Worm (Caenorhabditis elegans) whole organism, L4 larva: ENCODE measurements around the gene M03B6.4.

Experiments used
- F26F4.8 ChIP-seq: fragments of 200-800 bp; sonication (Bioruptor generic); conservative IDR thresholded peaks from 2 replicates; pipeline ENCODE4 v1.3.6; 2022; ENCODE audit warnings: missing genetic modification characterization, missing compliant biosample characterization
- F37D6.2 ChIP-seq: sonication (generic microtip); optimal IDR thresholded peaks from 2 replicates; lab custom pipeline; 2016; ENCODE audit warnings: mild to moderate bottlenecking, missing genetic modification characterization, missing compliant biosample characterization
- F49E8.2 ChIP-seq: sonication (generic microtip); optimal IDR thresholded peaks from 2 replicates; lab custom pipeline; 2016; ENCODE audit warnings: missing compliant biosample characterization, mild to moderate bottlenecking, missing genetic modification characterization, borderline replicate concordance
- R02D3.7 ChIP-seq: fragments of 150-350 bp; sonication (generic microtip); optimal IDR thresholded peaks from 3 replicates; lab custom pipeline; 2014; ENCODE audit warnings: missing biosample characterization, missing genetic modification characterization
- Y105C5A.15 ChIP-seq: fragments of 200-800 bp; sonication (Bioruptor generic); IDR thresholded peaks from 2 replicates; pipeline ENCODE4 v1.3.6; 2022; ENCODE audit warnings: missing genetic modification characterization, missing compliant biosample characterization
- Y5F2A.4 ChIP-seq: fragments of 200-800 bp; sonication (Bioruptor generic); optimal IDR thresholded peaks from 2 replicates; lab custom pipeline; 2018; ENCODE audit warnings: mild to moderate bottlenecking, missing genetic modification characterization, missing compliant biosample characterization
- ZK546.5 ChIP-seq, 2 experiments: sonication (generic microtip); optimal IDR thresholded peaks; 2 replicates each; lab custom pipeline; 2017; ENCODE audit warnings: missing biosample characterization in 2 of 2, missing genetic modification characterization in 2 of 2
- aha-1 ChIP-seq: fragments of 150-350 bp; peaks from one replicate; lab custom pipeline; 2014; ENCODE audit warnings: missing biosample characterization, missing genetic modification characterization
- attf-4 ChIP-seq: sonication (generic microtip); optimal IDR thresholded peaks from 3 replicates; lab custom pipeline; 2017; ENCODE audit warnings: missing biosample characterization, missing genetic modification characterization
- ceh-28 ChIP-seq: fragments of 150-350 bp; optimal IDR thresholded peaks from 2 replicates; lab custom pipeline; 2014; ENCODE audit warnings: missing biosample characterization, missing genetic modification reagents, missing genetic modification characterization
- ces-1 ChIP-seq: fragments of 150-350 bp; sonication (generic microtip); optimal IDR thresholded peaks from 4 replicates; lab custom pipeline; 2014; ENCODE audit warnings: missing biosample characterization, missing genetic modification reagents, missing genetic modification characterization
- ctbp-1 ChIP-seq: fragments of 200-800 bp; sonication (Bioruptor generic); IDR thresholded peaks from 2 replicates; pipeline ENCODE4 v1.3.6; 2022; ENCODE audit warnings: missing genetic modification reagents, missing genetic modification characterization, missing compliant biosample characterization
- daf-16 ChIP-seq, 3 experiments: sonication (generic microtip); optimal IDR thresholded peaks; 2 replicates each; lab custom pipeline; 2016 to 2017; ENCODE audit warnings: missing genetic modification characterization in 3 of 3, missing genetic modification reagents in 3 of 3, mild to moderate bottlenecking in 2 of 3, missing compliant biosample characterization in 2 of 3, missing biosample characterization in 1 of 3, moderate library complexity in 1 of 3
- dmd-6 ChIP-seq: fragments of 200-800 bp; sonication (Bioruptor generic); IDR thresholded peaks from 2 replicates; pipeline ENCODE4 v1.3.6; 2022; ENCODE audit warnings: missing genetic modification reagents, missing genetic modification characterization, missing compliant biosample characterization
- duxl-1 ChIP-seq: sonication (generic microtip); optimal IDR thresholded peaks from 2 replicates; lab custom pipeline; 2016; ENCODE audit warnings: mild to moderate bottlenecking, missing genetic modification characterization, moderate library complexity, missing compliant biosample characterization; ENCODE audit not compliant: poor library complexity
- egl-43 ChIP-seq: fragments of 200-800 bp; sonication (Bioruptor generic); IDR thresholded peaks from 2 replicates; pipeline ENCODE4 v1.3.6; 2022; ENCODE audit warnings: missing genetic modification reagents, missing genetic modification characterization, missing compliant biosample characterization
- fkh-10 ChIP-seq: fragments of 150-350 bp; optimal IDR thresholded peaks from 2 replicates; lab custom pipeline; 2014; ENCODE audit warnings: missing biosample characterization, missing genetic modification reagents, missing genetic modification characterization
- gei-8 ChIP-seq: fragments of 200-800 bp; sonication (Bioruptor generic); optimal IDR thresholded peaks from 2 replicates; lab custom pipeline; 2018; ENCODE audit warnings: mild to moderate bottlenecking, missing genetic modification characterization, missing compliant biosample characterization
- hlh-11 ChIP-seq: fragments of 200-800 bp; sonication (Bioruptor generic); optimal IDR thresholded peaks from 2 replicates; lab custom pipeline; 2018; ENCODE audit warnings: mild to moderate bottlenecking, missing genetic modification characterization, missing compliant biosample characterization
- hlh-30 ChIP-seq: sonication (generic microtip); optimal IDR thresholded peaks from 2 replicates; lab custom pipeline; 2017; ENCODE audit warnings: antibody characterized with exemption, mild to moderate bottlenecking, missing genetic modification characterization, missing compliant biosample characterization; ENCODE audit not compliant: insufficient read depth
- hmg-1.1 ChIP-seq: fragments of 200-800 bp; sonication (Bioruptor generic); IDR thresholded peaks from 2 replicates; pipeline ENCODE4 v1.3.6; 2022; ENCODE audit warnings: missing genetic modification reagents, missing genetic modification characterization, missing compliant biosample characterization
- jun-1 ChIP-seq: fragments of 150-350 bp; optimal IDR thresholded peaks from 2 replicates; lab custom pipeline; 2014; ENCODE audit warnings: missing biosample characterization, missing genetic modification reagents, missing genetic modification characterization
- lim-7 ChIP-seq: fragments of 200-800 bp; sonication (Bioruptor generic); IDR thresholded peaks from 2 replicates; pipeline ENCODE4 v1.3.6; 2022; ENCODE audit warnings: missing genetic modification characterization, missing compliant biosample characterization
- lin-1 ChIP-seq: fragments of 200-800 bp; sonication (Bioruptor generic); IDR thresholded peaks from 2 replicates; pipeline ENCODE4 v1.3.6; 2022; ENCODE audit warnings: missing genetic modification reagents, missing genetic modification characterization, missing compliant biosample characterization
- lin-29 ChIP-seq: fragments of 200-800 bp; sonication (Bioruptor generic); IDR thresholded peaks from 2 replicates; pipeline ENCODE4 v1.3.6; 2022; ENCODE audit warnings: missing genetic modification reagents, missing genetic modification characterization, missing compliant biosample characterization
- lin-39 ChIP-seq: fragments of 150-350 bp; optimal IDR thresholded peaks from 2 replicates; lab custom pipeline; 2014; ENCODE audit warnings: missing biosample characterization, missing genetic modification reagents, missing genetic modification characterization
- lir-3 ChIP-seq: sonication (generic microtip); optimal IDR thresholded peaks from 2 replicates; lab custom pipeline; 2016; ENCODE audit warnings: mild to moderate bottlenecking, missing genetic modification characterization, missing compliant biosample characterization
- madf-9 ChIP-seq: fragments of 200-800 bp; sonication (Bioruptor generic); conservative IDR thresholded peaks from 2 replicates; pipeline ENCODE4 v1.3.6; 2022; ENCODE audit warnings: missing genetic modification reagents, missing genetic modification characterization, missing compliant biosample characterization
- mep-1 ChIP-seq: fragments of 150-350 bp; sonication (generic microtip); optimal IDR thresholded peaks from 3 replicates; lab custom pipeline; 2014; ENCODE audit warnings: missing biosample characterization, missing genetic modification characterization
- nhr-237 ChIP-seq: sonication (generic microtip); optimal IDR thresholded peaks from 2 replicates; lab custom pipeline; 2017; ENCODE audit warnings: missing biosample characterization, missing genetic modification characterization
- nhr-28 ChIP-seq: fragments of 150-350 bp; optimal IDR thresholded peaks from 2 replicates; lab custom pipeline; 2014; ENCODE audit warnings: missing biosample characterization, missing genetic modification characterization
- nhr-48 ChIP-seq: sonication (generic microtip); optimal IDR thresholded peaks from 2 replicates; lab custom pipeline; 2016; ENCODE audit warnings: mild to moderate bottlenecking, missing genetic modification characterization, missing compliant biosample characterization
- nhr-76 ChIP-seq: fragments of 150-350 bp; optimal IDR thresholded peaks from 2 replicates; lab custom pipeline; 2014; ENCODE audit warnings: missing biosample characterization, missing genetic modification characterization
- pha-4 ChIP-seq, 2 experiments: fragments of 150-350 bp in 1 of 2; fragments of 200-800 bp in 1 of 2; sonication (Bioruptor generic) in 1 of 2; IDR thresholded peaks in 1 of 2; optimal IDR thresholded peaks in 1 of 2; 2 replicates each; pipeline versions ENCODE4 v1.3.6 to Lab custom; 2014 to 2022; ENCODE audit warnings: missing genetic modification characterization in 2 of 2, missing genetic modification reagents in 2 of 2, missing biosample characterization in 1 of 2, missing compliant biosample characterization in 1 of 2
- pqm-1 ChIP-seq: sonication (generic microtip); optimal IDR thresholded peaks from 2 replicates; lab custom pipeline; 2017; ENCODE audit warnings: missing biosample characterization, missing genetic modification characterization
- rbr-2 ChIP-seq: sonication (generic microtip); optimal IDR thresholded peaks from 2 replicates; lab custom pipeline; 2016; ENCODE audit warnings: missing genotype, missing genetic modification characterization, missing compliant biosample characterization
- sdz-12 ChIP-seq: fragments of 200-800 bp; sonication (Bioruptor generic); optimal IDR thresholded peaks from 2 replicates; lab custom pipeline; 2018; ENCODE audit warnings: mild to moderate bottlenecking, missing genetic modification characterization, missing compliant biosample characterization
- tra-1 ChIP-seq: fragments of 200-800 bp; sonication (Bioruptor generic); IDR thresholded peaks from 2 replicates; pipeline ENCODE4 v1.3.6; 2022; ENCODE audit warnings: missing genetic modification reagents, missing genetic modification characterization, missing compliant biosample characterization
- unc-62 ChIP-seq, 3 experiments: fragments of 150-350 bp in 1 of 3; sonication (generic microtip); optimal IDR thresholded peaks in 2 of 3; peaks in 1 of 3; 1 replicate in 1 of 3; 2 replicates in 2 of 3; lab custom pipeline; 2014 to 2017; ENCODE audit warnings: missing biosample characterization in 3 of 3, missing genetic modification characterization in 3 of 3, missing genetic modification reagents in 3 of 3, missing genotype in 1 of 3
- vab-7 ChIP-seq: fragments of 200-800 bp; sonication (Bioruptor generic); IDR thresholded peaks from 2 replicates; pipeline ENCODE4 v1.3.6; 2022; ENCODE audit warnings: missing genetic modification reagents, missing genetic modification characterization, missing compliant biosample characterization
- zag-1 ChIP-seq: fragments of 150-350 bp; optimal IDR thresholded peaks from 2 replicates; lab custom pipeline; 2014; ENCODE audit warnings: missing biosample characterization, missing genetic modification characterization
- zip-11 ChIP-seq: fragments of 200-800 bp; sonication (Bioruptor generic); IDR thresholded peaks from 2 replicates; pipeline ENCODE4 v1.3.6; 2022; ENCODE audit warnings: missing genetic modification characterization, missing compliant biosample characterization
- ztf-11 ChIP-seq: fragments of 150-350 bp; optimal IDR thresholded peaks from 2 replicates; lab custom pipeline; 2014; ENCODE audit warnings: missing biosample characterization, missing genetic modification characterization

Gene M03B6.4

DNA sequence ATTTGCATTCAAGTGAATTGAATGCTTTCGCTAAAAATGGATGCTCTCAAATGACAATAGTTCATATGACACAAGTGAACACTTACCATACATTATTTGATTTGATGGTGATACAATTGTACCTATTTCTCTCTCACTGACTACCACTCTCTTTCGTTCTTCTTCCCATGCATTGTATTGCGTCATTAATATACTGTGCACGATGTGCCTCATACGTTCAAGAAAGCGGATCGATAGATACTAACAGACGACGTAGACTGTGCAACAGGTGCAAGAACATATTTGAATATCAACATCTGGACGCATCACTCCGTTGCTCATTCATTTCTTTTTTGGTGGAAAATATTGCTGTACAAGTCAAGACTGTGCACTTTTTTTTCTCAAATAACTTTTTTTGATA is at the start of gene M03B6.4:
Gene M03B6.4 (plus strand): TSS at position 149 of the 400 bp plus-strand sequence.
- TF ChIP-seq egl-43 (GFP tag; lab: Robert Waterston, UW) = no peak
- TF ChIP-seq nhr-28 (tag; lab: Kevin White, UChicago) = peak; percentile 23
- TF ChIP-seq duxl-1 (tag; lab: Kevin White, UChicago) = no peak
- no peak for TF ChIP-seq F49E8.2 (tag; lab: Kevin White, UChicago)
- TF ChIP-seq attf-4 (tag; lab: Kevin White, UChicago) = no peak
- peak; percentile 27 for TF ChIP-seq pqm-1 (tag; lab: Kevin White, UChicago)
- TF ChIP-seq aha-1 = peak; percentile 30
- TF ChIP-seq hlh-30 = no peak

DNA sequence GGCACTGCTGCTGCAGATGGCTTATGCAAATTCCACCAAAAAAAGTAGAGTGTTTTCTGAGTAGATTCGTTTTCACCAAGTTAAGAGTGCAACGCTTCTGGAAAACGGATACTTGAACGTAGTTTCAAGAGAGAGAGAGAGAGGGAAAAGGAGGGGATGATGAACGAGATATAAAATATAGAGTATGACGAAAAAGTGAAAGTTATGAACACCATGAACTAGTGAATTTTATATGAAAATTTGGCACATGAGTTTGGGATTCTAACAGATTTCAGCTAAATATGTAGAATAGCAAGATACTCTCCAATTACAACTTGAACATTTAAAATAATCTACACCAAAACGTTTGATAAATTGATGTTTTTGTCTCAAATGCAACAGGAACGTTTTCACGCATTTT is 48.9 kb upstream of the M03B6.4 start, which contains the start of gene obr-3:
Gene obr-3 (minus strand): TSS at position 101 of the 400 bp plus-strand sequence.
- no peak for TF ChIP-seq F26F4.8
- no peak for TF ChIP-seq zag-1 (tag; lab: Kevin White, UChicago)
- no peak for TF ChIP-seq nhr-237 (tag; lab: Kevin White, UChicago)
- no peak for TF ChIP-seq F37D6.2
- no peak for TF ChIP-seq mep-1 (tag; lab: Kevin White, UChicago)
- no peak for TF ChIP-seq nhr-48 (tag; lab: Kevin White, UChicago)
- no peak for TF ChIP-seq nhr-28 (tag; lab: Kevin White, UChicago)
- no peak for TF ChIP-seq hlh-11 (tag; lab: Kevin White, UChicago)
- no peak for TF ChIP-seq ces-1 (GFP tag; lab: Kevin White, UChicago)
- no peak for TF ChIP-seq pha-4 (GFP tag; IDR thresholded peaks at IDR 0.05; lab: Robert Waterston, UW)
- TF ChIP-seq pha-4 (tag; optimal IDR thresholded peaks at IDR 0.05; lab: Kevin White, UChicago) = no peak
- no peak for TF ChIP-seq dmd-6 (GFP tag; lab: Robert Waterston, UW)
- TF ChIP-seq R02D3.7 (tag; lab: Kevin White, UChicago) = no peak
- no peak for TF ChIP-seq lin-29 (GFP tag; lab: Robert Waterston, UW)

- TF ChIP-seq dmd-6 (GFP tag; lab: Robert Waterston, UW) (peak; percentile 27), lin-1 (GFP tag; lab: Robert Waterston, UW) (no peak)
Measured at ce11 chrX:13811156-13811555, 47.5 kb upstream of the M03B6.4 start.

DNA sequence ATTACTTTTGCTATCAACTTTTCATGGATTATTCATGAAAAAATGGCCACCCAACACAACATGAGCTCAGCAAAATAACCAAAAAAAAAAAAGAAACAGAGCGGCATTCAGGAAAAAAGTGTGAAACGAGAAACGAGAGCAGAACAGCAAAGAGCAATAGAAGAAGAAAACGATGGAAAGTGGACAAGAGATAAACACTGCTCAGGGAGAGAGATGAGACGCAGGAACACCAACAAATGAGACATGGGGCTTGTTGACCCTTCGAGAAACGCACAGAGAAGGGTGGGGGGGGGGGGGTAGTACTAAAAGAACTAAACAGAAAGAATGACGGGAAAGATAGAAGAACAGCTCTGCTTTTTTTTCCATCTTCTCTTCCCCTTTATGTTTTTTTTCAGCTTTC is 46.7 kb upstream of the M03B6.4 start:
- TF ChIP-seq lin-29 (GFP tag; lab: Robert Waterston, UW) = no peak
- no peak for TF ChIP-seq lir-3
- no peak for TF ChIP-seq Y105C5A.15
- TF ChIP-seq Y5F2A.4 (GFP tag; lab: Kevin White, UChicago) = no peak
- TF ChIP-seq nhr-28 (tag; lab: Kevin White, UChicago) = no peak
- no peak for TF ChIP-seq zip-11 (GFP tag; lab: Robert Waterston, UW)
- no peak for TF ChIP-seq ztf-11 (tag; lab: Kevin White, UChicago)
- no peak for TF ChIP-seq duxl-1 (tag; lab: Kevin White, UChicago)
- peak in 1 of 2 experiments; percentile 22 for TF ChIP-seq daf-16 (GFP tag; optimal IDR thresholded peaks at IDR 0.05; lab: Kevin White, UChicago)
- no peak for TF ChIP-seq daf-16 (tag; optimal IDR thresholded peaks at IDR 0.05; lab: Kevin White, UChicago)
- no peak for TF ChIP-seq sdz-12 (GFP tag; lab: Kevin White, UChicago)
- no peak for TF ChIP-seq lin-39 (tag; lab: Kevin White, UChicago)
- no peak for TF ChIP-seq F26F4.8
- no peak for TF ChIP-seq pqm-1 (tag; lab: Kevin White, UChicago)
- TF ChIP-seq egl-43 (GFP tag; lab: Robert Waterston, UW) = no peak
- no peak for TF ChIP-seq madf-9 (GFP tag; lab: Robert Waterston, UW)
- no peak for TF ChIP-seq rbr-2 (tag; lab: Kevin White, UChicago)
- TF ChIP-seq F37D6.2 = no peak
- TF ChIP-seq dmd-6 (GFP tag; lab: Robert Waterston, UW) = 0 out of 2 replicates have a peak, but pooled peaks have one; percentile 5
- no peak for TF ChIP-seq lim-7 (GFP tag; lab: Robert Waterston, UW)
- no peak for TF ChIP-seq ceh-28 (tag; lab: Kevin White, UChicago)
- TF ChIP-seq unc-62 (GFP tag; optimal IDR thresholded peaks at IDR 0.05 in 1 of 2; lab: Kevin White, UChicago) = no peak
- TF ChIP-seq unc-62 (tag; optimal IDR thresholded peaks at IDR 0.05; lab: Kevin White, UChicago) = no peak
- no peak for TF ChIP-seq jun-1
- 0 out of 2 replicates have a peak, but pooled peaks have one; percentile 20 for TF ChIP-seq hmg-1.1 (GFP tag; lab: Robert Waterston, UW)
- no peak for TF ChIP-seq hlh-30
- TF ChIP-seq tra-1 (GFP tag; lab: Robert Waterston, UW) = no peak
- no peak for TF ChIP-seq gei-8 (GFP tag; lab: Kevin White, UChicago)
- TF ChIP-seq fkh-10 (GFP tag; lab: Kevin White, UChicago) = peak; percentile 2
- TF ChIP-seq nhr-76 (tag; lab: Kevin White, UChicago) = no peak
- no peak for TF ChIP-seq vab-7 (GFP tag; lab: Robert Waterston, UW)
- no peak for TF ChIP-seq ctbp-1 (GFP tag; lab: Robert Waterston, UW)
- no peak for TF ChIP-seq ZK546.5 (tag; optimal IDR thresholded peaks at IDR 0.05; lab: Kevin White, UChicago)
